Worm (Caenorhabditis elegans) whole organism, young adult: ENCODE data around the gene twk-7.

Experiments used
- B0035.1 ChIP-seq: sonication (generic microtip); optimal IDR thresholded peaks from 2 replicates; lab custom pipeline; 2016; ENCODE audit warnings: missing genetic modification characterization, mild to moderate bottlenecking, missing compliant biosample characterization, missing genotype, missing genetic modification reagents
- B0261.1 ChIP-seq: sonication (generic microtip); optimal IDR thresholded peaks from 2 replicates; lab custom pipeline; 2016; ENCODE audit warnings: mild to moderate bottlenecking, missing genetic modification characterization, moderate library complexity, missing compliant biosample characterization
- B0336.3 ChIP-seq: fragments of 200-800 bp; sonication (Bioruptor generic); IDR thresholded peaks from 2 replicates; pipeline ENCODE4 v1.3.6; 2022; ENCODE audit warnings: missing genetic modification characterization, missing compliant biosample characterization
- C06A6.2 ChIP-seq: fragments of 200-800 bp; sonication (Bioruptor generic); conservative IDR thresholded peaks from 2 replicates; pipeline ENCODE4 v1.3.6; 2022; ENCODE audit warnings: missing genetic modification characterization, missing compliant biosample characterization
- F10E7.11 ChIP-seq: sonication (generic microtip); optimal IDR thresholded peaks from 2 replicates; lab custom pipeline; 2017; ENCODE audit warnings: mild to moderate bottlenecking, missing genetic modification characterization, moderate library complexity, missing compliant biosample characterization
- F52B5.7 ChIP-seq: sonication (generic microtip); optimal IDR thresholded peaks from 2 replicates; lab custom pipeline; 2016; ENCODE audit warnings: mild to moderate bottlenecking, missing genetic modification characterization, missing compliant biosample characterization
- F57C9.4 ChIP-seq: sonication (generic microtip); optimal IDR thresholded peaks from 2 replicates; lab custom pipeline; 2017; ENCODE audit warnings: mild to moderate bottlenecking, missing genetic modification characterization, missing compliant biosample characterization
- K12H6.12 ChIP-seq: fragments of 200-800 bp; sonication (Bioruptor generic); optimal IDR thresholded peaks from 2 replicates; lab custom pipeline; 2018; ENCODE audit warnings: mild to moderate bottlenecking, missing genetic modification characterization, missing compliant biosample characterization
- Y53F4B.3 ChIP-seq: fragments of 200-800 bp; sonication (Bioruptor generic); IDR thresholded peaks from 2 replicates; pipeline ENCODE4 v1.3.6; 2022; ENCODE audit warnings: missing genetic modification reagents, missing genetic modification characterization, missing compliant biosample characterization
- Y53G8AR.9 ChIP-seq: fragments of 200-800 bp; sonication (Bioruptor generic); conservative IDR thresholded peaks from 2 replicates; pipeline ENCODE4 v1.3.6; 2022; ENCODE audit warnings: missing genetic modification reagents, missing genetic modification characterization, missing compliant biosample characterization
- Y56A3A.18 ChIP-seq: fragments of 200-800 bp; sonication (Bioruptor generic); IDR thresholded peaks from 2 replicates; pipeline ENCODE4 v1.3.6; 2022; ENCODE audit warnings: missing genetic modification reagents, missing genetic modification characterization, missing compliant biosample characterization
- Y67H2A.10 ChIP-seq: fragments of 200-800 bp; sonication (Bioruptor generic); conservative IDR thresholded peaks from 2 replicates; pipeline ENCODE4 v1.3.6; 2022; ENCODE audit warnings: missing genetic modification reagents, missing genetic modification characterization, missing compliant biosample characterization
- ZK185.1 ChIP-seq: sonication (generic microtip); optimal IDR thresholded peaks from 2 replicates; lab custom pipeline; 2016; ENCODE audit warnings: mild to moderate bottlenecking, missing genetic modification characterization, missing compliant biosample characterization; ENCODE audit not compliant: poor library complexity, severe bottlenecking
- aptf-3 ChIP-seq: fragments of 200-800 bp; sonication (Bioruptor generic); IDR thresholded peaks from 2 replicates; pipeline ENCODE4 v1.3.6; 2022; ENCODE audit warnings: missing genetic modification characterization, missing compliant biosample characterization
- atf-7 ChIP-seq: sonication (generic microtip); optimal IDR thresholded peaks from 2 replicates; lab custom pipeline; 2017; ENCODE audit warnings: mild to moderate bottlenecking, missing genetic modification characterization, missing compliant biosample characterization
- athp-1 ChIP-seq: sonication (generic microtip); optimal IDR thresholded peaks from 2 replicates; lab custom pipeline; 2017; ENCODE audit warnings: mild to moderate bottlenecking, missing genetic modification characterization, missing compliant biosample characterization
- attf-5 ChIP-seq: fragments of 200-800 bp; sonication (Bioruptor generic); optimal IDR thresholded peaks from 2 replicates; lab custom pipeline; 2018; ENCODE audit warnings: mild to moderate bottlenecking, missing genetic modification characterization, missing compliant biosample characterization
- attf-6 ChIP-seq: fragments of 200-800 bp; sonication (Bioruptor generic); IDR thresholded peaks from 2 replicates; pipeline ENCODE4 v1.3.6; 2022; ENCODE audit warnings: missing genetic modification reagents, missing genetic modification characterization, missing compliant biosample characterization
- cebp-2 ChIP-seq: fragments of 200-800 bp; sonication (Bioruptor generic); IDR thresholded peaks from 2 replicates; pipeline ENCODE4 v1.3.6; 2022; ENCODE audit warnings: missing genetic modification characterization, missing compliant biosample characterization
- ceh-40 ChIP-seq: fragments of 200-800 bp; sonication (Bioruptor generic); IDR thresholded peaks from 2 replicates; pipeline ENCODE4 v1.3.6; 2022; ENCODE audit warnings: missing genetic modification characterization, missing compliant biosample characterization
- ceh-79 ChIP-seq: sonication (generic microtip); optimal IDR thresholded peaks from 2 replicates; lab custom pipeline; 2017; ENCODE audit warnings: mild to moderate bottlenecking, missing genetic modification characterization, missing compliant biosample characterization
- chd-7 ChIP-seq: sonication (generic microtip); optimal IDR thresholded peaks from 2 replicates; lab custom pipeline; 2016; ENCODE audit warnings: mild to moderate bottlenecking, missing genetic modification characterization, moderate library complexity, missing compliant biosample characterization
- dpff-1 ChIP-seq: sonication (generic microtip); optimal IDR thresholded peaks from 2 replicates; lab custom pipeline; 2017; ENCODE audit warnings: mild to moderate bottlenecking, missing genetic modification characterization, missing compliant biosample characterization
- dpl-1 ChIP-seq: fragments of 150-350 bp; optimal IDR thresholded peaks from 2 replicates; lab custom pipeline; 2014; ENCODE audit warnings: missing biosample characterization, missing genetic modification reagents, missing genetic modification characterization
- efl-1 ChIP-seq: fragments of 150-350 bp; optimal IDR thresholded peaks from 2 replicates; lab custom pipeline; 2014; ENCODE audit warnings: missing biosample characterization, missing genetic modification reagents, missing genetic modification characterization
- egl-44 ChIP-seq: fragments of 200-800 bp; sonication (Bioruptor generic); IDR thresholded peaks from 2 replicates; pipeline ENCODE4 v1.3.6; 2022; ENCODE audit warnings: missing genetic modification reagents, missing genetic modification characterization, missing compliant biosample characterization
- ekl-4 ChIP-seq: fragments of 200-800 bp; sonication (Bioruptor generic); IDR thresholded peaks from 2 replicates; pipeline ENCODE4 v1.3.6; 2022; ENCODE audit warnings: missing genetic modification reagents, missing genetic modification characterization, missing compliant biosample characterization
- ets-4 ChIP-seq: fragments of 200-800 bp; sonication (Bioruptor generic); optimal IDR thresholded peaks from 2 replicates; lab custom pipeline; 2018; ENCODE audit warnings: mild to moderate bottlenecking, missing genetic modification characterization, missing compliant biosample characterization
- fkh-3 ChIP-seq: sonication (generic microtip); optimal IDR thresholded peaks from 2 replicates; lab custom pipeline; 2016; ENCODE audit warnings: mild to moderate bottlenecking, missing genetic modification characterization, missing compliant biosample characterization
- him-1 ChIP-seq: sonication (generic microtip); optimal IDR thresholded peaks from 2 replicates; lab custom pipeline; 2016; ENCODE audit warnings: missing genotype, missing genetic modification reagents, missing genetic modification characterization, missing compliant biosample characterization
- hlh-26 ChIP-seq: fragments of 200-800 bp; sonication (Bioruptor generic); conservative IDR thresholded peaks from 2 replicates; pipeline ENCODE4 v1.3.6; 2022; ENCODE audit warnings: missing genetic modification reagents, missing genetic modification characterization, missing compliant biosample characterization
- hmg-1.2 ChIP-seq: fragments of 200-800 bp; sonication (Bioruptor generic); IDR thresholded peaks from 2 replicates; pipeline ENCODE4 v1.3.6; 2022; ENCODE audit warnings: missing genetic modification reagents, missing genetic modification characterization, missing compliant biosample characterization
- hsf-1 ChIP-seq: fragments of 200-800 bp; sonication (Bioruptor generic); IDR thresholded peaks from 2 replicates; pipeline ENCODE4 v1.3.6; 2022; ENCODE audit warnings: missing genetic modification reagents, missing genetic modification characterization, missing compliant biosample characterization
- let-607 ChIP-seq, 2 experiments: fragments of 200-800 bp in 1 of 2; sonication (Bioruptor generic) in 1 of 2; sonication (generic microtip) in 1 of 2; optimal IDR thresholded peaks; 2 replicates each; lab custom pipeline; 2016 to 2018; ENCODE audit warnings: mild to moderate bottlenecking in 2 of 2, missing compliant biosample characterization in 2 of 2, missing genetic modification characterization in 2 of 2, moderate library complexity in 2 of 2, missing genotype in 1 of 2
- lin-35 ChIP-seq, 3 experiments: fragments of 150-350 bp in 2 of 3; sonication (generic microtip) in 1 of 3; optimal IDR thresholded peaks; 2 replicates each; lab custom pipeline; 2014 to 2018; ENCODE audit warnings: missing biosample characterization in 3 of 3, missing genetic modification characterization in 3 of 3, missing genetic modification reagents in 3 of 3
- lsl-1 ChIP-seq: fragments of 200-800 bp; sonication (Bioruptor generic); optimal IDR thresholded peaks from 2 replicates; lab custom pipeline; 2018; ENCODE audit warnings: mild to moderate bottlenecking, missing genetic modification characterization, moderate library complexity, missing compliant biosample characterization
- madf-3 ChIP-seq: fragments of 200-800 bp; sonication (Bioruptor generic); IDR thresholded peaks from 2 replicates; pipeline ENCODE4 v1.3.6; 2022; ENCODE audit warnings: missing genetic modification reagents, missing genetic modification characterization, missing compliant biosample characterization
- madf-6 ChIP-seq: fragments of 200-800 bp; sonication (Bioruptor generic); IDR thresholded peaks from 2 replicates; pipeline ENCODE4 v1.3.6; 2022; ENCODE audit warnings: missing genetic modification reagents, missing genetic modification characterization, missing compliant biosample characterization
- nfya-2 ChIP-seq: fragments of 200-800 bp; sonication (Bioruptor generic); IDR thresholded peaks from 2 replicates; pipeline ENCODE4 v1.3.6; 2022; ENCODE audit warnings: missing genetic modification reagents, missing genetic modification characterization, missing compliant biosample characterization
- nhr-27 ChIP-seq: fragments of 200-800 bp; sonication (Bioruptor generic); optimal IDR thresholded peaks from 2 replicates; lab custom pipeline; 2018; ENCODE audit warnings: mild to moderate bottlenecking, missing genetic modification characterization, moderate library complexity, missing compliant biosample characterization
- rpc-1 ChIP-seq, 2 experiments: fragments of 150-350 bp in 1 of 2; sonication (generic microtip) in 1 of 2; optimal IDR thresholded peaks; 2 replicates each; lab custom pipeline; 2014 to 2018; ENCODE audit warnings: missing biosample characterization in 1 of 2, missing genetic modification characterization in 1 of 2, missing genetic modification reagents in 1 of 2, missing genotype in 1 of 2
- snpc-1.1 ChIP-seq: sonication (generic microtip); optimal IDR thresholded peaks from 2 replicates; lab custom pipeline; 2017; ENCODE audit warnings: missing genetic modification characterization, mild to moderate bottlenecking, missing compliant biosample characterization, antibody characterized with exemption, moderate library complexity, missing genotype, missing genetic modification reagents; ENCODE audit not compliant: insufficient read depth
- snpc-3.4 ChIP-seq: sonication (generic microtip); optimal IDR thresholded peaks from 2 replicates; lab custom pipeline; 2017; ENCODE audit warnings: missing genetic modification characterization, mild to moderate bottlenecking, missing compliant biosample characterization, antibody characterized with exemption, moderate library complexity, missing genotype, missing genetic modification reagents
- tlf-1 ChIP-seq: fragments of 200-800 bp; sonication (Bioruptor generic); optimal IDR thresholded peaks from 2 replicates; lab custom pipeline; 2018; ENCODE audit warnings: mild to moderate bottlenecking, missing genetic modification characterization, missing compliant biosample characterization
- xnd-1 ChIP-seq: sonication (generic microtip); optimal IDR thresholded peaks from 2 replicates; lab custom pipeline; 2016; ENCODE audit warnings: missing genotype, missing genetic modification reagents, missing genetic modification characterization, missing compliant biosample characterization
- ztf-28 ChIP-seq: fragments of 200-800 bp; sonication (Bioruptor generic); IDR thresholded peaks from 2 replicates; pipeline ENCODE4 v1.3.6; 2022; ENCODE audit warnings: missing genetic modification reagents, missing genetic modification characterization, missing compliant biosample characterization
- ztf-6 ChIP-seq: fragments of 200-800 bp; sonication (Bioruptor generic); IDR thresholded peaks from 2 replicates; pipeline ENCODE4 v1.3.6; 2022; ENCODE audit warnings: missing genetic modification reagents, missing genetic modification characterization, missing compliant biosample characterization

Gene twk-7

DNA sequence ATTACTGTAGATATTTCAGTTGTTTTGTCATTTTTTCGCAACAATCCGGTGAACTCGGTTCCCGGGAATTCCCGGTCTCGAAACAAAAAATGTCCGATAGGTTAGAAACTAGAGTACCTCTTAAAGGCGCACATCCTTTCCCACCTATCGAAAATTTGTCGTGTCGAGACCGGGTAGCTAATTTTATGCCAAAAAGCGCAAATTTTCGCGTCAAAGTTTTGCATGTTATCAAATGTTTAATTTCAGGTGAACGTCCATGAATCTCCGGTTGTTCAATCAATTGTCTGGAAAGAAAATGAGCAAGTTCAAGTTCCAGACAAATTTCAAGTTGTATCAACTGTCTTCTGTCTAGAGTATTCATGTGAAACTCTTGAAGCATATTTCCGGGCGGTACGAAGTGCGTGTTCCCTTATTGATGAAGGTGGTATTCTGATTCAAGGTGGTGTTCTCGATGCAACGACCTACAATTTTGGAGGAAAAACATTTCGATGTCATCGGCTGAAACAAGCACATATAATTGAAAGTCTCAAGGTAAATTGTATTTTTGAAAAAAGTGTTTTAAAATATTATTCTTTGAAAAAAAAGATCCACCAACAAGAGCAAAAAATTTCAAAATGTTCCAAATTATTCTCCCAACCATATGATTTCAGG lies 42.2 kb upstream of the twk-7 start:
- TF ChIP-seq attf-6 (no peak), Y53F4B.3 (GFP tag; lab: Robert Waterston, UW) (no peak), cebp-2 (0 out of 2 replicates have a peak, but pooled peaks have one; percentile 7), xnd-1 (tag; lab: Kevin White, UChicago) (no peak), dpl-1 (GFP tag; lab: Kevin White, UChicago) (no peak), ZK185.1 (tag; lab: Kevin White, UChicago) (peak; percentile 28), madf-6 (peak; percentile 63), snpc-1.1 (tag; lab: Kevin White, UChicago) (no peak), ceh-79 (tag; lab: Kevin White, UChicago) (peak; percentile 9), ets-4 (GFP tag; lab: Kevin White, UChicago) (no peak), him-1 (tag; lab: Kevin White, UChicago) (no peak), rpc-1 (optimal IDR thresholded peaks at IDR 0.05; lab: Kevin White, UChicago) (no peak), rpc-1 (tag; optimal IDR thresholded peaks at IDR 0.05; lab: Kevin White, UChicago) (no peak), hsf-1 (0 out of 2 replicates have a peak, but pooled peaks have one; percentile 24), attf-5 (GFP tag; lab: Kevin White, UChicago) (no peak), ztf-28 (GFP tag; lab: Robert Waterston, UW) (no peak), Y56A3A.18 (GFP tag; lab: Robert Waterston, UW) (peak; percentile 79), let-607 (tag; optimal IDR thresholded peaks at IDR 0.05; lab: Kevin White, UChicago) (peak in 1 of 2 experiments; percentile 3), F10E7.11 (peak; percentile 83), dpff-1 (tag; lab: Kevin White, UChicago) (peak; percentile 64), nfya-2 (no peak), chd-7 (tag; lab: Kevin White, UChicago) (peak; percentile 66), aptf-3 (no peak), lsl-1 (GFP tag; lab: Kevin White, UChicago) (no peak), F57C9.4 (tag; lab: Kevin White, UChicago) (peak; percentile 64), tlf-1 (GFP tag; lab: Kevin White, UChicago) (peak; percentile 71), athp-1 (tag; lab: Kevin White, UChicago) (peak; percentile 34), Y53G8AR.9 (GFP tag; lab: Robert Waterston, UW) (peak; percentile 66; the same call in 1 of the 2 replicates), hlh-26 (no peak), C06A6.2 (no peak), hmg-1.2 (GFP tag; lab: Robert Waterston, UW) (peak; percentile 26; the same call in 1 of the 2 replicates), B0336.3 (GFP tag; lab: Robert Waterston, UW) (peak; percentile 77), fkh-3 (peak; percentile 40), F52B5.7 (tag; lab: Kevin White, UChicago) (peak; percentile 18), efl-1 (GFP tag; lab: Kevin White, UChicago) (no peak), ceh-40 (peak; percentile 81), atf-7 (tag; lab: Kevin White, UChicago) (peak; percentile 70), K12H6.12 (tag; lab: Kevin White, UChicago) (no peak), snpc-3.4 (no peak), lin-35 (GFP tag; optimal IDR thresholded peaks at IDR 0.05; lab: Kevin White, UChicago) (no peak), madf-3 (GFP tag; lab: Robert Waterston, UW) (0 out of 2 replicates have a peak, but pooled peaks have one; percentile 56), egl-44 (peak; percentile 48; the same call in 1 of the 2 replicates), B0035.1 (tag; lab: Kevin White, UChicago) (peak; percentile 32), nhr-27 (tag; lab: Kevin White, UChicago) (peak; percentile 56), B0261.1 (no peak), ztf-6 (no peak), Y67H2A.10 (GFP tag; lab: Robert Waterston, UW) (no peak), ekl-4 (GFP tag; lab: Robert Waterston, UW) (peak; percentile 76; the same call in 1 of the 2 replicates)
